Worm (Caenorhabditis elegans) whole organism, L1 larva: ENCODE results near the gene C10A4.13.

ENCODE experiments used
- C16A3.4 ChIP-seq: fragments of 150-350 bp; optimal IDR thresholded peaks from 2 replicates; lab custom pipeline; 2014; ENCODE audit warnings: missing biosample characterization, missing genetic modification characterization
- Y116A8C.19 ChIP-seq: sonication (generic microtip); optimal IDR thresholded peaks from 2 replicates; lab custom pipeline; 2016; ENCODE audit warnings: missing compliant biosample characterization, missing genetic modification characterization, borderline replicate concordance
- aha-1 ChIP-seq: fragments of 150-350 bp; optimal IDR thresholded peaks from 2 replicates; lab custom pipeline; 2014; ENCODE audit warnings: missing biosample characterization, missing genetic modification characterization
- alr-1 ChIP-seq: fragments of 200-800 bp; sonication (Bioruptor generic); optimal IDR thresholded peaks from 2 replicates; lab custom pipeline; 2018; ENCODE audit warnings: borderline replicate concordance, mild to moderate bottlenecking, missing genetic modification characterization, missing compliant biosample characterization
- aly-2 ChIP-seq: fragments of 150-350 bp; optimal IDR thresholded peaks from 2 replicates; lab custom pipeline; 2014; ENCODE audit warnings: missing biosample characterization, missing genetic modification characterization
- blmp-1 ChIP-seq: fragments of 150-350 bp; optimal IDR thresholded peaks from 2 replicates; lab custom pipeline; 2014; ENCODE audit warnings: missing biosample characterization, missing genetic modification characterization
- ceh-63 ChIP-seq: fragments of 200-800 bp; sonication (Bioruptor generic); optimal IDR thresholded peaks from 2 replicates; lab custom pipeline; 2018; ENCODE audit warnings: mild to moderate bottlenecking, missing genetic modification characterization, missing compliant biosample characterization
- ceh-8 ChIP-seq: fragments of 200-800 bp; sonication (Bioruptor generic); optimal IDR thresholded peaks from 2 replicates; lab custom pipeline; 2018; ENCODE audit warnings: mild to moderate bottlenecking, missing genetic modification characterization, moderate library complexity, missing compliant biosample characterization
- ces-1 ChIP-seq: fragments of 150-350 bp; optimal IDR thresholded peaks from 2 replicates; lab custom pipeline; 2014; ENCODE audit warnings: missing biosample characterization, missing genetic modification reagents, missing genetic modification characterization
- efl-1 ChIP-seq, 4 experiments: fragments of 150-350 bp; optimal IDR thresholded peaks in 3 of 4; peaks in 1 of 4; 1 replicate in 1 of 4; 2 replicates in 3 of 4; lab custom pipeline; 2014; ENCODE audit warnings: missing biosample characterization in 2 of 4, missing genetic modification characterization in 2 of 4, missing genetic modification reagents in 2 of 4
- efl-3 ChIP-seq: fragments of 200-800 bp; sonication (Bioruptor generic); optimal IDR thresholded peaks from 2 replicates; lab custom pipeline; 2018; ENCODE audit warnings: mild to moderate bottlenecking, missing genetic modification characterization, missing compliant biosample characterization
- egl-13 ChIP-seq: sonication (generic microtip); optimal IDR thresholded peaks from 2 replicates; lab custom pipeline; 2016; ENCODE audit warnings: missing genotype, missing genetic modification reagents, missing genetic modification characterization, missing compliant biosample characterization
- egl-27 ChIP-seq, 2 experiments: fragments of 150-350 bp in 1 of 2; sonication (generic microtip); optimal IDR thresholded peaks; 3 replicates each; lab custom pipeline; 2017 to 2018; ENCODE audit warnings: missing biosample characterization in 2 of 2, missing genetic modification characterization in 2 of 2, missing genetic modification reagents in 2 of 2
- elt-2 ChIP-seq: sonication (generic microtip); optimal IDR thresholded peaks from 2 replicates; lab custom pipeline; 2016; ENCODE audit warnings: missing genetic modification characterization, mild to moderate bottlenecking, inconsistent platforms, missing compliant biosample characterization, missing genetic modification reagents
- elt-3 ChIP-seq, 6 experiments: fragments of 150-350 bp in 1 of 6; sonication (generic microtip); optimal IDR thresholded peaks; 2 replicates each; lab custom pipeline; 2017 to 2018; ENCODE audit warnings: missing biosample characterization in 6 of 6, missing genetic modification characterization in 6 of 6, inconsistent platforms in 1 of 6
- fos-1 ChIP-seq: fragments of 150-350 bp; optimal IDR thresholded peaks from 2 replicates; lab custom pipeline; 2014; ENCODE audit warnings: missing biosample characterization, missing genetic modification characterization
- grh-1 ChIP-seq: fragments of 200-800 bp; sonication (Bioruptor generic); IDR thresholded peaks from 2 replicates; pipeline ENCODE4 v1.3.6; 2022; ENCODE audit warnings: missing genetic modification reagents, missing genetic modification characterization, missing compliant biosample characterization
- hlh-4 ChIP-seq: sonication (generic microtip); optimal IDR thresholded peaks from 2 replicates; lab custom pipeline; 2016; ENCODE audit warnings: mild to moderate bottlenecking, missing genetic modification characterization, missing compliant biosample characterization
- irx-1 ChIP-seq: sonication (generic microtip); optimal IDR thresholded peaks from 2 replicates; lab custom pipeline; 2016; ENCODE audit warnings: missing genetic modification characterization, missing compliant biosample characterization
- isw-1 ChIP-seq: fragments of 200-800 bp; sonication (Bioruptor generic); IDR thresholded peaks from 2 replicates; pipeline ENCODE4 v1.3.6; 2022; ENCODE audit warnings: missing genetic modification characterization, missing compliant biosample characterization
- jun-1 ChIP-seq: fragments of 150-350 bp; optimal IDR thresholded peaks from 2 replicates; lab custom pipeline; 2014; ENCODE audit warnings: missing biosample characterization, missing genetic modification reagents, missing genetic modification characterization
- lin-13 ChIP-seq: fragments of 150-350 bp; optimal IDR thresholded peaks from 2 replicates; lab custom pipeline; 2014; ENCODE audit warnings: missing biosample characterization, missing genetic modification reagents, missing genetic modification characterization
- lin-15B ChIP-seq: fragments of 150-350 bp; sonication (generic microtip); optimal IDR thresholded peaks from 3 replicates; lab custom pipeline; 2014; ENCODE audit warnings: missing biosample characterization, missing genetic modification characterization
- lin-35 ChIP-seq, 2 experiments: fragments of 150-350 bp; optimal IDR thresholded peaks; 2 replicates each; lab custom pipeline; 2014; ENCODE audit warnings: missing biosample characterization in 2 of 2, missing genetic modification characterization in 2 of 2, missing genetic modification reagents in 2 of 2
- lin-39 ChIP-seq: fragments of 150-350 bp; optimal IDR thresholded peaks from 2 replicates; lab custom pipeline; 2014; ENCODE audit warnings: missing biosample characterization, missing genetic modification reagents, missing genetic modification characterization
- lsy-2 ChIP-seq, 2 experiments: fragments of 150-350 bp; optimal IDR thresholded peaks; 2 replicates each; lab custom pipeline; 2014; ENCODE audit warnings: missing biosample characterization in 2 of 2, missing genetic modification characterization in 2 of 2
- mab-9 ChIP-seq: fragments of 200-800 bp; sonication (Bioruptor generic); IDR thresholded peaks from 2 replicates; pipeline ENCODE4 v1.3.6; 2022; ENCODE audit warnings: missing genetic modification reagents, missing genetic modification characterization, missing compliant biosample characterization
- mef-2 ChIP-seq: fragments of 150-350 bp; optimal IDR thresholded peaks from 2 replicates; lab custom pipeline; 2014; ENCODE audit warnings: missing biosample characterization, missing genetic modification characterization
- nhr-19 ChIP-seq: fragments of 200-800 bp; sonication (Bioruptor generic); conservative IDR thresholded peaks from 2 replicates; pipeline ENCODE4 v1.3.6; 2022; ENCODE audit warnings: missing genetic modification characterization, missing compliant biosample characterization
- nhr-20 ChIP-seq: sonication (generic microtip); optimal IDR thresholded peaks from 2 replicates; lab custom pipeline; 2016; ENCODE audit warnings: mild to moderate bottlenecking, missing genetic modification characterization, missing compliant biosample characterization
- nhr-237 ChIP-seq: fragments of 150-350 bp; optimal IDR thresholded peaks from 2 replicates; lab custom pipeline; 2014; ENCODE audit warnings: missing biosample characterization, missing genetic modification characterization
- nhr-47 ChIP-seq: sonication (generic microtip); optimal IDR thresholded peaks from 2 replicates; lab custom pipeline; 2016; ENCODE audit warnings: mild to moderate bottlenecking, missing genetic modification characterization, moderate library complexity, missing compliant biosample characterization
- nhr-71 ChIP-seq: sonication (generic microtip); optimal IDR thresholded peaks from 2 replicates; lab custom pipeline; 2016; ENCODE audit warnings: mild to moderate bottlenecking, missing genetic modification characterization, moderate library complexity, missing compliant biosample characterization
- nhr-76 ChIP-seq: sonication (generic microtip); optimal IDR thresholded peaks from 2 replicates; lab custom pipeline; 2017; ENCODE audit warnings: missing biosample characterization, missing genetic modification characterization
- nhr-77 ChIP-seq: fragments of 150-350 bp; optimal IDR thresholded peaks from 2 replicates; lab custom pipeline; 2014; ENCODE audit warnings: missing biosample characterization, missing genetic modification characterization
- nhr-84 ChIP-seq: sonication (generic microtip); optimal IDR thresholded peaks from 2 replicates; lab custom pipeline; 2017; ENCODE audit warnings: missing biosample characterization, missing genetic modification characterization
- nhr-85 ChIP-seq: sonication (generic microtip); peaks from one replicate; lab custom pipeline; 2016; ENCODE audit warnings: missing genetic modification characterization, inconsistent platforms, missing compliant biosample characterization
- nhr-90 ChIP-seq: sonication (generic microtip); optimal IDR thresholded peaks from 2 replicates; lab custom pipeline; 2016; ENCODE audit warnings: mild to moderate bottlenecking, missing genetic modification characterization, missing compliant biosample characterization; ENCODE audit not compliant: poor library complexity
- pag-3 ChIP-seq: sonication (generic microtip); optimal IDR thresholded peaks from 2 replicates; lab custom pipeline; 2017; ENCODE audit warnings: missing genetic modification characterization, mild to moderate bottlenecking, missing compliant biosample characterization, antibody characterized with exemption, borderline replicate concordance; ENCODE audit not compliant: insufficient read depth
- sox-4 ChIP-seq: sonication (generic microtip); optimal IDR thresholded peaks from 2 replicates; lab custom pipeline; 2016; ENCODE audit warnings: missing genetic modification characterization, missing compliant biosample characterization
- sptf-1 ChIP-seq: fragments of 150-350 bp; optimal IDR thresholded peaks from 2 replicates; lab custom pipeline; 2014; ENCODE audit warnings: missing biosample characterization, missing genetic modification characterization
- sup-37 ChIP-seq: fragments of 200-800 bp; sonication (Bioruptor generic); optimal IDR thresholded peaks from 2 replicates; lab custom pipeline; 2018; ENCODE audit warnings: mild to moderate bottlenecking, missing genetic modification characterization, missing compliant biosample characterization
- swsn-7 ChIP-seq: sonication (generic microtip); optimal IDR thresholded peaks from 2 replicates; lab custom pipeline; 2016; ENCODE audit warnings: missing genetic modification characterization, missing compliant biosample characterization
- tbx-2 ChIP-seq: sonication (generic microtip); optimal IDR thresholded peaks from 2 replicates; lab custom pipeline; 2016; ENCODE audit warnings: missing genetic modification characterization, missing compliant biosample characterization
- unc-130 ChIP-seq: fragments of 150-350 bp; optimal IDR thresholded peaks from 2 replicates; lab custom pipeline; 2017; ENCODE audit warnings: missing biosample characterization, missing genetic modification characterization, inconsistent platforms
- unc-30 ChIP-seq: sonication (generic microtip); optimal IDR thresholded peaks from 2 replicates; lab custom pipeline; 2017; ENCODE audit warnings: missing biosample characterization, missing genetic modification characterization
- unc-62 ChIP-seq: fragments of 150-350 bp; optimal IDR thresholded peaks from 2 replicates; lab custom pipeline; 2014; ENCODE audit warnings: missing biosample characterization, missing genetic modification reagents, missing genetic modification characterization
- unc-86 ChIP-seq: sonication (generic microtip); optimal IDR thresholded peaks from 2 replicates; lab custom pipeline; 2016; ENCODE audit warnings: missing genetic modification characterization, missing compliant biosample characterization
- xbp-1 ChIP-seq: sonication (generic microtip); optimal IDR thresholded peaks from 2 replicates; lab custom pipeline; 2016; ENCODE audit warnings: missing genetic modification characterization, missing compliant biosample characterization
- zag-1 ChIP-seq: fragments of 150-350 bp; optimal IDR thresholded peaks from 2 replicates; lab custom pipeline; 2014; ENCODE audit warnings: missing biosample characterization, missing genetic modification characterization
- zip-4 ChIP-seq: fragments of 200-800 bp; sonication (Bioruptor generic); optimal IDR thresholded peaks from 2 replicates; lab custom pipeline; 2018; ENCODE audit warnings: mild to moderate bottlenecking, missing genetic modification characterization, moderate library complexity, missing compliant biosample characterization
- ztf-11 ChIP-seq, 2 experiments: sonication (generic microtip); optimal IDR thresholded peaks; 2 replicates each; lab custom pipeline; 2016 to 2017; ENCODE audit warnings: missing genetic modification characterization in 2 of 2, missing biosample characterization in 1 of 2, missing compliant biosample characterization in 1 of 2
- ztf-4 ChIP-seq: fragments of 150-350 bp; optimal IDR thresholded peaks from 2 replicates; lab custom pipeline; 2014; ENCODE audit warnings: missing biosample characterization, missing genetic modification characterization

C10A4.13 gene

DNA sequence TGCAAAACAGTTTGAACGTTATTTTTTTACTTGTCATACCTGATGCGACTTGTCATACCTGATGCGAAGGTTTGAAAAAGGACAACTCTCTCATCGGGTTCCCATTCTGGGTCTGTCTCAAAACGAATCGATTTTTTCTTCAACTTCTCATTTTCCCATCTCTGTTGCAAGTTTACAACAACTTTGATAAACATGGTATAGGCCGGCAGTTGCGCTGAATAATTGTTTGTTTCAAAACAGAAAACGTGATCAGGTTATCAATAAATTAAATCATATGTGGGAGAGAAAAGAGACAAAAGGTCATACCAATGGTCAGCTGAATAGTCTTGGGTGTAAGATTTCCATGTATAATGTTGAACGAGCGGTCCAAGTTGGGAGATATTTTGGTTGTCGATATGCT, 39.1 kb upstream of the C10A4.13 start (continued):
- no peak for TF ChIP-seq ceh-63
- no peak for TF ChIP-seq tbx-2 (tag; lab: Kevin White, UChicago)
- no peak for TF ChIP-seq lsy-2 (tag; optimal IDR thresholded peaks at IDR 0.05; lab: Kevin White, UChicago)
- TF ChIP-seq aly-2 (tag; lab: Kevin White, UChicago), result no peak
- no peak for TF ChIP-seq zag-1 (tag; lab: Kevin White, UChicago)
- no peak for TF ChIP-seq aha-1 (tag; lab: Kevin White, UChicago)
- peak; percentile 52 for TF ChIP-seq nhr-71 (tag; lab: Kevin White, UChicago)
- no peak for TF ChIP-seq nhr-90 (tag; lab: Kevin White, UChicago)
- TF ChIP-seq sup-37 (GFP tag; lab: Kevin White, UChicago), result no peak
- TF ChIP-seq unc-62, result no peak
- TF ChIP-seq lin-13 (GFP tag; lab: Kevin White, UChicago), result no peak
- no peak for TF ChIP-seq egl-13 (tag; lab: Kevin White, UChicago)
- no peak for TF ChIP-seq zip-4 (GFP tag; lab: Kevin White, UChicago)
- TF ChIP-seq elt-3 (tag; optimal IDR thresholded peaks at IDR 0.05; lab: Kevin White, UChicago), result peak in 2 of 6 experiments; percentile 53 to 71
- no peak for TF ChIP-seq efl-1 (optimal IDR thresholded peaks at IDR 0.05; lab: Kevin White, UChicago)
- TF ChIP-seq efl-1 (GFP tag; optimal IDR thresholded peaks at IDR 0.05 in 1 of 2; lab: Kevin White, UChicago), result no peak
- no peak for TF ChIP-seq pag-3 (tag; lab: Kevin White, UChicago)
- no peak for TF ChIP-seq swsn-7 (tag; lab: Kevin White, UChicago)
- no peak for TF ChIP-seq egl-27 (tag; optimal IDR thresholded peaks at IDR 0.05; lab: Kevin White, UChicago)
- TF ChIP-seq alr-1, result no peak
- no peak for TF ChIP-seq nhr-77
- TF ChIP-seq nhr-237, result no peak
- no peak for TF ChIP-seq sox-4 (tag; lab: Kevin White, UChicago)
- no peak for TF ChIP-seq ztf-11 (tag; optimal IDR thresholded peaks at IDR 0.05; lab: Kevin White, UChicago)
- no peak for TF ChIP-seq nhr-84 (tag; lab: Kevin White, UChicago)
- no peak for TF ChIP-seq elt-2 (tag; lab: Kevin White, UChicago)
- TF ChIP-seq grh-1, result no peak
- TF ChIP-seq nhr-76, result no peak
- no peak for TF ChIP-seq fos-1 (tag; lab: Kevin White, UChicago)
- TF ChIP-seq nhr-47 (tag; lab: Kevin White, UChicago), result no peak
- no peak for TF ChIP-seq Y116A8C.19
- TF ChIP-seq xbp-1 (tag; lab: Kevin White, UChicago), result no peak
- TF ChIP-seq lin-35 (GFP tag; optimal IDR thresholded peaks at IDR 0.05; lab: Kevin White, UChicago), result peak in 1 of 2 experiments; percentile 67
- no peak for TF ChIP-seq lin-15B
- TF ChIP-seq ces-1 (GFP tag; lab: Kevin White, UChicago), result no peak
- no peak for TF ChIP-seq isw-1 (GFP tag; lab: Robert Waterston, UW)
- 0 out of 2 replicates have a peak, but pooled peaks have one; percentile 8 for TF ChIP-seq nhr-19 (GFP tag; lab: Robert Waterston, UW)
- no peak for TF ChIP-seq irx-1 (tag; lab: Kevin White, UChicago)
- TF ChIP-seq unc-30, result no peak
- TF ChIP-seq efl-3 (GFP tag; lab: Kevin White, UChicago), result no peak
- TF ChIP-seq nhr-85 (tag; lab: Kevin White, UChicago), result peak; percentile 85
- no peak for TF ChIP-seq ceh-8
- no peak for TF ChIP-seq mab-9 (GFP tag; lab: Robert Waterston, UW)
- no peak for TF ChIP-seq unc-130 (tag; lab: Kevin White, UChicago)
- no peak for TF ChIP-seq jun-1
- peak; percentile 61 for TF ChIP-seq blmp-1 (tag; lab: Kevin White, UChicago)
- no peak for TF ChIP-seq unc-86 (tag; lab: Kevin White, UChicago)
- TF ChIP-seq C16A3.4 (tag; lab: Kevin White, UChicago), result no peak
- no peak for TF ChIP-seq lin-39 (tag; lab: Kevin White, UChicago)
- TF ChIP-seq mef-2 (tag; lab: Kevin White, UChicago), result no peak
- peak; percentile 50 for TF ChIP-seq nhr-20 (tag; lab: Kevin White, UChicago)
- no peak for TF ChIP-seq ztf-4 (tag; lab: Kevin White, UChicago)
- no peak for TF ChIP-seq hlh-4 (tag; lab: Kevin White, UChicago)
- no peak for TF ChIP-seq sptf-1 (tag; lab: Kevin White, UChicago)
